Fruit fly (Drosophila melanogaster) whole organism, adult: ENCODE data around the gene Rat1.

Source experiments
- CG11617 ChIP-seq: fragments of 200-800 bp; sonication (Bioruptor generic); optimal IDR thresholded peaks from 2 replicates; lab custom pipeline; 2017; ENCODE audit warnings: mild to moderate bottlenecking, missing biosample characterization, missing genetic modification reagents, missing genetic modification characterization
- CG12768 ChIP-seq: fragments of 200-800 bp; sonication (Bioruptor generic); optimal IDR thresholded peaks from 2 replicates; lab custom pipeline; 2017; ENCODE audit warnings: missing biosample characterization, missing genetic modification characterization, mild to moderate bottlenecking, moderate library complexity, missing genetic modification reagents
- CG14711 ChIP-seq: fragments of 200-800 bp; sonication (Bioruptor generic); optimal IDR thresholded peaks from 2 replicates; lab custom pipeline; 2018; ENCODE audit warnings: missing biosample characterization, mild to moderate bottlenecking, missing genetic modification characterization, moderate library complexity
- CG1620 ChIP-seq: fragments of 200-800 bp; sonication (Bioruptor generic); optimal IDR thresholded peaks from 2 replicates; lab custom pipeline; 2016; ENCODE audit warnings: missing biosample characterization, missing genetic modification characterization
- CG33017 ChIP-seq: fragments of 200-800 bp; sonication (Bioruptor generic); optimal IDR thresholded peaks from 2 replicates; lab custom pipeline; 2018; ENCODE audit warnings: missing biosample characterization, mild to moderate bottlenecking, missing genetic modification characterization, moderate library complexity
- CG5204 ChIP-seq: fragments of 200-800 bp; sonication (Bioruptor generic); optimal IDR thresholded peaks from 2 replicates; lab custom pipeline; 2016; ENCODE audit warnings: missing biosample characterization, missing genetic modification characterization
- CG7045 ChIP-seq: fragments of 200-800 bp; sonication (Bioruptor generic); optimal IDR thresholded peaks from 2 replicates; lab custom pipeline; 2017; ENCODE audit warnings: missing biosample characterization, mild to moderate bottlenecking, missing genetic modification characterization
- CG7101 ChIP-seq: fragments of 200-800 bp; sonication (Bioruptor generic); optimal IDR thresholded peaks from 2 replicates; lab custom pipeline; 2018; ENCODE audit warnings: missing biosample characterization, mild to moderate bottlenecking, missing genetic modification characterization, moderate library complexity
- Clk ChIP-seq: fragments of 200-800 bp; sonication (Bioruptor generic); optimal IDR thresholded peaks from 2 replicates; lab custom pipeline; 2017; ENCODE audit warnings: missing biosample characterization, missing genetic modification characterization
- Crg-1 ChIP-seq: fragments of 200-800 bp; sonication (Bioruptor generic); optimal IDR thresholded peaks from 2 replicates; lab custom pipeline; 2016; ENCODE audit warnings: missing biosample characterization, missing genetic modification characterization
- Hr96 ChIP-seq: fragments of 200-800 bp; sonication (Bioruptor generic); optimal IDR thresholded peaks from 2 replicates; lab custom pipeline; 2016; ENCODE audit warnings: missing biosample characterization, missing genetic modification characterization
- Mnt ChIP-seq: fragments of 200-800 bp; sonication (Bioruptor generic); optimal IDR thresholded peaks from 2 replicates; lab custom pipeline; 2016; ENCODE audit warnings: missing biosample characterization, mild to moderate bottlenecking, missing genetic modification characterization
- bab1 ChIP-seq: fragments of 200-800 bp; sonication (Bioruptor generic); optimal IDR thresholded peaks from 3 replicates; lab custom pipeline; 2019; ENCODE audit warnings: missing biosample characterization, mild to moderate bottlenecking, missing genetic modification characterization, moderate library complexity
- cic ChIP-seq: fragments of 200-800 bp; sonication (Bioruptor generic); optimal IDR thresholded peaks from 2 replicates; lab custom pipeline; 2017; ENCODE audit warnings: missing biosample characterization, mild to moderate bottlenecking, missing genetic modification characterization, moderate library complexity
- cnc ChIP-seq, 2 experiments: fragments of >200 bp; optimal IDR thresholded peaks; 2 replicates each; lab custom pipeline; 2017
- kay ChIP-seq: fragments of 200-800 bp; sonication (Bioruptor generic); peaks from one replicate; lab custom pipeline; 2016; ENCODE audit warnings: missing biosample characterization, missing genetic modification characterization, borderline replicate concordance
- ovo ChIP-seq: fragments of 200-800 bp; sonication (Bioruptor generic); optimal IDR thresholded peaks from 2 replicates; lab custom pipeline; 2016; ENCODE audit warnings: missing biosample characterization, missing genetic modification characterization
- pad ChIP-seq: fragments of 200-800 bp; sonication (Bioruptor generic); optimal IDR thresholded peaks from 3 replicates; lab custom pipeline; 2017; ENCODE audit warnings: missing biosample characterization, missing genetic modification characterization, mild to moderate bottlenecking, moderate library complexity, missing genetic modification reagents
- tj ChIP-seq: fragments of 200-800 bp; sonication (Bioruptor generic); optimal IDR thresholded peaks from 3 replicates; lab custom pipeline; 2017; ENCODE audit warnings: missing biosample characterization, mild to moderate bottlenecking, missing genetic modification characterization, moderate library complexity
- toe ChIP-seq: fragments of 200-800 bp; sonication (Bioruptor generic); optimal IDR thresholded peaks from 2 replicates; lab custom pipeline; 2016; ENCODE audit warnings: missing biosample characterization, missing genetic modification characterization

Rat1 gene

dm6 chr2L:6916345-6916744 is 8.5 kb downstream of the Rat1 start, which contains the start of gene CG32829:
Gene CG32829 (minus strand): TSS chr2L:6916445.
- TF ChIP-seq CG11617 = no peak
- TF ChIP-seq CG33017 (tag; lab: Kevin White, UChicago) = no peak
- no peak for TF ChIP-seq Mnt
- TF ChIP-seq kay = no peak
- no peak for TF ChIP-seq CG1620 (GFP tag; lab: Kevin White, UChicago)
- no peak for TF ChIP-seq Crg-1 (GFP tag; lab: Kevin White, UChicago)
- TF ChIP-seq pad = no peak
- no peak for TF ChIP-seq CG7045
- no peak for TF ChIP-seq tj (GFP tag; lab: Kevin White, UChicago)
- no peak for TF ChIP-seq Clk (GFP tag; lab: Kevin White, UChicago)
- TF ChIP-seq CG7101 = no peak
- no peak for TF ChIP-seq toe (GFP tag; lab: Kevin White, UChicago)
- TF ChIP-seq ovo (GFP tag; lab: Kevin White, UChicago) = no peak
- TF ChIP-seq Hr96 (GFP tag; lab: Kevin White, UChicago) = no peak
- no peak for TF ChIP-seq CG5204 (GFP tag; lab: Kevin White, UChicago)
- no peak for TF ChIP-seq bab1 (GFP tag; lab: Kevin White, UChicago)
- TF ChIP-seq cic (GFP tag; lab: Kevin White, UChicago) = no peak
- TF ChIP-seq CG12768 (GFP tag; lab: Kevin White, UChicago) = no peak
- no peak for TF ChIP-seq CG14711

dm6 chr2L:6918517-6919202 is 10.8 kb downstream of the Rat1 start, which contains the start of gene nop5:
Gene nop5 (minus strand): TSS chr2L:6918743.
- no peak for TF ChIP-seq ovo (GFP tag; lab: Kevin White, UChicago)
- no peak for TF ChIP-seq cnc (optimal IDR thresholded peaks at IDR 0.05; lab: Kevin White, UChicago)
- TF ChIP-seq CG14711 = peak; percentile 46
- no peak for TF ChIP-seq Hr96 (GFP tag; lab: Kevin White, UChicago)
- peak; percentile 77 for TF ChIP-seq CG12768 (GFP tag; lab: Kevin White, UChicago)
- TF ChIP-seq CG33017 (tag; lab: Kevin White, UChicago) = peak; percentile 54
- peak; percentile 79 for TF ChIP-seq CG7045
- TF ChIP-seq Clk (GFP tag; lab: Kevin White, UChicago) = peak; percentile 6
- TF ChIP-seq toe (GFP tag; lab: Kevin White, UChicago) = no peak
- TF ChIP-seq cic (GFP tag; lab: Kevin White, UChicago) = peak; percentile 56
- TF ChIP-seq pad = peak; percentile 78
- peak; percentile 66 for TF ChIP-seq CG7101
- peak; percentile 84 for TF ChIP-seq CG11617
- TF ChIP-seq CG5204 (GFP tag; lab: Kevin White, UChicago) = no peak
- TF ChIP-seq bab1 (GFP tag; lab: Kevin White, UChicago) = peak; percentile 13
- no peak for TF ChIP-seq kay
- no peak for TF ChIP-seq CG1620 (GFP tag; lab: Kevin White, UChicago)
- TF ChIP-seq Mnt = peak; percentile 99
- TF ChIP-seq tj (GFP tag; lab: Kevin White, UChicago) = peak; percentile 56
- peak; percentile 58 for TF ChIP-seq Crg-1 (GFP tag; lab: Kevin White, UChicago)

- TF ChIP-seq cic (GFP tag; lab: Kevin White, UChicago) (no peak), CG11617 (peak; percentile 42), Crg-1 (GFP tag; lab: Kevin White, UChicago) (no peak), CG33017 (tag; lab: Kevin White, UChicago) (no peak), CG1620 (GFP tag; lab: Kevin White, UChicago) (no peak), CG12768 (GFP tag; lab: Kevin White, UChicago) (no peak), kay (no peak), Hr96 (GFP tag; lab: Kevin White, UChicago) (no peak), toe (GFP tag; lab: Kevin White, UChicago) (no peak), bab1 (GFP tag; lab: Kevin White, UChicago) (no peak), Mnt (peak; percentile 96), Clk (GFP tag; lab: Kevin White, UChicago) (no peak), ovo (GFP tag; lab: Kevin White, UChicago) (no peak), CG5204 (GFP tag; lab: Kevin White, UChicago) (no peak), cnc (optimal IDR thresholded peaks at IDR 0.05; lab: Kevin White, UChicago) (no peak), pad (no peak), CG7101 (no peak), tj (GFP tag; lab: Kevin White, UChicago) (no peak), CG7045 (peak; percentile 35)
Observed at dm6 chr2L:6919203-6919849, 11.4 kb downstream of the Rat1 start.

dm6 chr2L:6919850-6920660 is 12.2 kb downstream of the Rat1 start, which contains the start of gene x16:
Gene x16 (minus strand): TSS chr2L:6920210.
- no peak for TF ChIP-seq pad
- no peak for TF ChIP-seq kay
- no peak for TF ChIP-seq CG33017 (tag; lab: Kevin White, UChicago)
- TF ChIP-seq Crg-1 (GFP tag; lab: Kevin White, UChicago) = no peak
- no peak for TF ChIP-seq Mnt
- no peak for TF ChIP-seq cnc (optimal IDR thresholded peaks at IDR 0.05; lab: Kevin White, UChicago)
- TF ChIP-seq CG5204 (GFP tag; lab: Kevin White, UChicago) = no peak
- no peak for TF ChIP-seq toe (GFP tag; lab: Kevin White, UChicago)
- no peak for TF ChIP-seq CG14711
- TF ChIP-seq CG1620 (GFP tag; lab: Kevin White, UChicago) = no peak
- TF ChIP-seq CG7045 = no peak
- no peak for TF ChIP-seq tj (GFP tag; lab: Kevin White, UChicago)
